Fruit fly (Drosophila melanogaster): ENCODE data around the gene Acbp5.

Gene Acbp5

DNA sequence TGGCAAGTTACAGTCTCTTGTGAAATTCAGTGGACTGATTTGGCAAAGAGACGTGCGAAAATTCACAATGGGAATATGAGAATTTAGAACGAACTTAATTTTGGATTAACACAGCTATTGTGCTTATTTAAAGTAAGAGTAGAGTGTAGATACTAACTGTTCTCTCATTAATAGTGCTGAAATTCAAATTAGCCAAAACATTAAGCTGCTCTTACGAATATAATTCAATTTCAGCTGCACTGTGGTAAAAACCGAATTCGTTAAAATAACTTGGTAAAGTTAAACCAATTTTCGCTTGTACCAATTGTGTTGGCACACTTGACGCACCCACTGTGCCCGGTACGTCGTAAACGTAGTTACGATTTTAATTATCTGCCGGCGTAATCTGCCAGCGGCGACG is 20.5 kb downstream of the Acbp5 start (continued):
- TF ChIP-seq CG11085 (GFP tag; IDR thresholded peaks at IDR 0.05) (no peak), dimm (GFP tag; IDR thresholded peaks at IDR 0.05) (no peak), zfh2 (GFP tag; optimal IDR thresholded peaks at IDR 0.05) (peak; percentile 72), klu (GFP tag; IDR thresholded peaks at IDR 0.05) (no peak), CG11456 (GFP tag; IDR thresholded peaks at IDR 0.05) (no peak), Spps (tag; optimal IDR thresholded peaks at IDR 0.05) (no peak), Taf1 (GFP tag; IDR thresholded peaks at IDR 0.05) (no peak), lab (GFP tag; optimal IDR thresholded peaks at IDR 0.05) (peak; percentile 44), CG9797 (GFP tag; optimal IDR thresholded peaks at IDR 0.05) (no peak), CG1233 (GFP tag; optimal IDR thresholded peaks at IDR 0.05) (peak; percentile 47), Fer2 (tag; optimal IDR thresholded peaks at IDR 0.05) (no peak), MBD-R2 (GFP tag; IDR thresholded peaks at IDR 0.05) (no peak), H15 (GFP tag; IDR thresholded peaks at IDR 0.05) (no peak), Adf1 (GFP tag; IDR thresholded peaks at IDR 0.05) (peak; percentile 59), Gsc (GFP tag; IDR thresholded peaks at IDR 0.05) (no peak), Six4 (GFP tag; optimal IDR thresholded peaks at IDR 0.05) (no peak), CG2116 (GFP tag; optimal IDR thresholded peaks at IDR 0.05) (no peak), org-1 (GFP tag; optimal IDR thresholded peaks at IDR 0.05) (peak; percentile 42), cwo (GFP tag; optimal IDR thresholded peaks at IDR 0.05) (peak; percentile 58), CG9876 (GFP tag; optimal IDR thresholded peaks at IDR 0.05) (no peak), Myb (GFP tag; optimal IDR thresholded peaks at IDR 0.05) (peak; percentile 52), NC2α (GFP tag; optimal IDR thresholded peaks at IDR 0.05) (no peak), Mes4 (GFP tag; optimal IDR thresholded peaks at IDR 0.05) (no peak), otp (GFP tag; IDR thresholded peaks at IDR 0.05) (no peak), CG6689 (GFP tag; IDR thresholded peaks at IDR 0.05) (no peak), CG9817 (tag; optimal IDR thresholded peaks at IDR 0.05) (peak; percentile 23), Poxn (GFP tag; IDR thresholded peaks at IDR 0.05) (0 out of 2 replicates have a peak, but pooled peaks have one; percentile 36), sim (GFP tag; IDR thresholded peaks at IDR 0.05) (no peak), CG10979 (tag; optimal IDR thresholded peaks at IDR 0.05) (no peak), maf-S (GFP tag; optimal IDR thresholded peaks at IDR 0.05) (peak; percentile 34), pfk (GFP tag; optimal IDR thresholded peaks at IDR 0.05) (no peak), al (GFP tag; IDR thresholded peaks at IDR 0.05) (peak; percentile 17; the same call in 1 of the 2 replicates), CG3163 (GFP tag; optimal IDR thresholded peaks at IDR 0.05) (no peak), fd102C (GFP tag; optimal IDR thresholded peaks at IDR 0.05) (no peak), CG12659 (GFP tag; optimal IDR thresholded peaks at IDR 0.05) (peak; percentile 58), CG3407 (GFP tag; optimal IDR thresholded peaks at IDR 0.05) (no peak), Doc2 (GFP tag; IDR thresholded peaks at IDR 0.05) (no peak), run (tag; optimal IDR thresholded peaks at IDR 0.05) (no peak), CG9932 (GFP tag; IDR thresholded peaks at IDR 0.05) (peak; percentile 66), Hey (tag; optimal IDR thresholded peaks at IDR 0.05) (no peak), Dll (GFP tag; IDR thresholded peaks at IDR 0.05; ENCODE audit: partially characterized antibody) (no peak), CG1529 (GFP tag; optimal IDR thresholded peaks at IDR 0.05) (no peak), D (optimal IDR thresholded peaks at IDR 0.05) (no peak), D (GFP tag; optimal IDR thresholded peaks at IDR 0.05) (no peak), sima (GFP tag; optimal IDR thresholded peaks at IDR 0.05) (no peak), CG18619 (GFP tag; optimal IDR thresholded peaks at IDR 0.05) (peak; percentile 52), HLH54F (GFP tag; optimal IDR thresholded peaks at IDR 0.05) (peak; percentile 28), pzg (GFP tag; optimal IDR thresholded peaks at IDR 0.05) (no peak), br (optimal IDR thresholded peaks at IDR 0.05) (no peak), CG5245 (GFP tag; optimal IDR thresholded peaks at IDR 0.05) (no peak), ro (GFP tag; IDR thresholded peaks at IDR 0.05) (no peak), Atf-2 (GFP tag; optimal IDR thresholded peaks at IDR 0.05) (no peak), slp2 (GFP tag; optimal IDR thresholded peaks at IDR 0.05) (no peak), wek (GFP tag; optimal IDR thresholded peaks at IDR 0.05) (no peak)

Data from whole organism, embryonic.